Worm (Caenorhabditis elegans): ENCODE data around the gene str-185.

str-185 gene

ce11 chrIV:4411948-4412335 lies 17.9 kb downstream of the str-185 start:
- no peak for TF ChIP-seq zag-1 (tag; optimal IDR thresholded peaks at IDR 0.05)
- TF ChIP-seq egl-27 (tag; optimal IDR thresholded peaks at IDR 0.05): no peak

ce11 chrIV:4411311-4411947 lies 18.4 kb downstream of the str-185 start:
- TF ChIP-seq mml-1 (tag; optimal IDR thresholded peaks at IDR 0.05): no peak
- no peak for TF ChIP-seq aly-2 (tag; optimal IDR thresholded peaks at IDR 0.05)
- TF ChIP-seq elt-3 (tag; optimal IDR thresholded peaks at IDR 0.05): no peak
- TF ChIP-seq snpc-4 (tag; optimal IDR thresholded peaks at IDR 0.05): no peak
- no peak for TF ChIP-seq ZK546.5 (tag; optimal IDR thresholded peaks at IDR 0.05)
- no peak for TF ChIP-seq nhr-77 (tag; optimal IDR thresholded peaks at IDR 0.05)
- TF ChIP-seq unc-62 (GFP tag; optimal IDR thresholded peaks at IDR 0.05): no peak
- no peak for TF ChIP-seq nhr-67 (tag; optimal IDR thresholded peaks at IDR 0.05)
- TF ChIP-seq ztf-11 (tag; optimal IDR thresholded peaks at IDR 0.05): no peak
- no peak for TF ChIP-seq hmg-11 (tag; optimal IDR thresholded peaks at IDR 0.05)
- TF ChIP-seq pha-4 (tag; optimal IDR thresholded peaks at IDR 0.05): no peak
- no peak for TF ChIP-seq nfya-1 (tag; optimal IDR thresholded peaks at IDR 0.05; ENCODE audit: insufficient read depth)
- no peak for TF ChIP-seq eor-1 (tag; optimal IDR thresholded peaks at IDR 0.05)
- TF ChIP-seq mdl-1 (tag; optimal IDR thresholded peaks at IDR 0.05): no peak
- no peak for TF ChIP-seq ceh-28 (tag; optimal IDR thresholded peaks at IDR 0.05)
- no peak for TF ChIP-seq lsy-12 (tag; optimal IDR thresholded peaks at IDR 0.05)
- no peak for TF ChIP-seq ceh-82 (tag; optimal IDR thresholded peaks at IDR 0.05)
- no peak for TF ChIP-seq nhr-25 (tag; optimal IDR thresholded peaks at IDR 0.05)
- no peak for TF ChIP-seq skn-1 (tag; optimal IDR thresholded peaks at IDR 0.05)

- no peak for TF ChIP-seq nhr-23 (tag; optimal IDR thresholded peaks at IDR 0.05)
- TF ChIP-seq nhr-11 (tag; optimal IDR thresholded peaks at IDR 0.05): no peak
- TF ChIP-seq tbx-2 (tag; optimal IDR thresholded peaks at IDR 0.05): no peak
- no peak for TF ChIP-seq ama-1 (optimal IDR thresholded peaks at IDR 0.05)
- TF ChIP-seq skn-1 (tag; optimal IDR thresholded peaks at IDR 0.05): no peak
- no peak for TF ChIP-seq mml-1 (tag; optimal IDR thresholded peaks at IDR 0.05)
- no peak for TF ChIP-seq ZK546.5 (tag; optimal IDR thresholded peaks at IDR 0.05)
- no peak for TF ChIP-seq nhr-237 (tag; optimal IDR thresholded peaks at IDR 0.05)
- TF ChIP-seq fkh-10 (GFP tag; optimal IDR thresholded peaks at IDR 0.05): no peak
- TF ChIP-seq lin-39 (tag; optimal IDR thresholded peaks at IDR 0.05): no peak
- no peak for TF ChIP-seq elt-1 (tag; optimal IDR thresholded peaks at IDR 0.05)
- TF ChIP-seq hmg-11 (tag; optimal IDR thresholded peaks at IDR 0.05): no peak
- TF ChIP-seq nhr-67 (tag; optimal IDR thresholded peaks at IDR 0.05): no peak
- no peak for TF ChIP-seq fkh-2 (tag; optimal IDR thresholded peaks at IDR 0.05)
- TF ChIP-seq ceh-28 (tag; optimal IDR thresholded peaks at IDR 0.05): no peak
- no peak for TF ChIP-seq elt-3 (tag; optimal IDR thresholded peaks at IDR 0.05)
- no peak for TF ChIP-seq nhr-28 (tag; optimal IDR thresholded peaks at IDR 0.05)
- no peak for TF ChIP-seq nhr-76 (tag; optimal IDR thresholded peaks at IDR 0.05)
These were observed 19.3 kb downstream of the str-185 start for ce11 chrIV:4410526-4410925.

ce11 chrIV:4408714-4409113 lies 21.1 kb downstream of the str-185 start:
- TF ChIP-seq ama-1 (optimal IDR thresholded peaks at IDR 0.05): peak; percentile 15
- no peak for TF ChIP-seq lin-39 (tag; optimal IDR thresholded peaks at IDR 0.05)
- no peak for TF ChIP-seq tbx-2 (tag; optimal IDR thresholded peaks at IDR 0.05)
- TF ChIP-seq ceh-28 (tag; optimal IDR thresholded peaks at IDR 0.05): no peak
- no peak for TF ChIP-seq fos-1 (tag; optimal IDR thresholded peaks at IDR 0.05)

DNA sequence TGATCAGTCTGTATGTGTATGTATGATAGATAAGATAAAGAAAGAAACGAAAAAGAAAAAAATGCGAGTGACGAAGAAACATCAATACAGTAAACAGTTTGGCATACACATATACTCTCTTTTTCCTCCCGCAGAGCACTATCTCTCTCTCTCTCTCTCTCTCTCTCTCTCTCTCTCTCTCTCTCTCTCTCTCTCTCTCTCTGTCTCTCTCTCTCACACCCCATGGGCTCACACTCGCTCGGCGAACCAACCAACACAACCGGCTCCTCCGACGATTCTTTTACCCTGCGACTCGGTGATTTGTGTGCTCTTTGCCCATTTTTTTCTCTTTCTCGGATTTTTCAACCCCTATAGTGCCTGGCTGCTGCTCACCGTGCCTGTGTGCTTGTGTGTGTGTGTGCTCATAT lies 22.7 kb downstream of the str-185 start:
- TF ChIP-seq ZK546.5 (tag; optimal IDR thresholded peaks at IDR 0.05) (no peak), elt-1 (tag; optimal IDR thresholded peaks at IDR 0.05) (no peak), elt-2 (tag; optimal IDR thresholded peaks at IDR 0.05) (peak; percentile 80), ceh-82 (tag; optimal IDR thresholded peaks at IDR 0.05) (no peak), jun-1 (tag; optimal IDR thresholded peaks at IDR 0.05) (peak; percentile 47), zag-1 (tag; optimal IDR thresholded peaks at IDR 0.05) (no peak), pqm-1 (tag; optimal IDR thresholded peaks at IDR 0.05) (peak; percentile 88), lsy-12 (tag; optimal IDR thresholded peaks at IDR 0.05) (no peak), egl-27 (tag; optimal IDR thresholded peaks at IDR 0.05) (no peak), sea-2 (GFP tag; optimal IDR thresholded peaks at IDR 0.05) (no peak), ceh-16 (tag; optimal IDR thresholded peaks at IDR 0.05) (no peak), nhr-237 (tag; optimal IDR thresholded peaks at IDR 0.05) (no peak), mdl-1 (tag; optimal IDR thresholded peaks at IDR 0.05) (no peak), nhr-43 (tag; optimal IDR thresholded peaks at IDR 0.05; ENCODE audit: poor library complexity, severe bottlenecking) (no peak), hmg-11 (tag; optimal IDR thresholded peaks at IDR 0.05) (no peak), daf-12 (tag; optimal IDR thresholded peaks at IDR 0.05) (no peak), ceh-28 (tag; optimal IDR thresholded peaks at IDR 0.05) (peak; percentile 19), mml-1 (tag; optimal IDR thresholded peaks at IDR 0.05) (no peak), snpc-4 (tag; optimal IDR thresholded peaks at IDR 0.05) (no peak), nhr-25 (tag; optimal IDR thresholded peaks at IDR 0.05) (no peak), fos-1 (tag; optimal IDR thresholded peaks at IDR 0.05) (no peak), nfya-1 (tag; optimal IDR thresholded peaks at IDR 0.05; ENCODE audit: insufficient read depth) (peak; percentile 60), ama-1 (optimal IDR thresholded peaks at IDR 0.05) (peak; percentile 37), unc-62 (GFP tag; optimal IDR thresholded peaks at IDR 0.05) (no peak), pha-4 (tag; optimal IDR thresholded peaks at IDR 0.05) (peak; percentile 94), lin-39 (tag; optimal IDR thresholded peaks at IDR 0.05) (no peak), nhr-23 (tag; optimal IDR thresholded peaks at IDR 0.05) (no peak)

Measured in whole organism, L3 larva.